Fruit fly (Drosophila melanogaster): ENCODE data around the gene Yod1.

dm6 chr3L:5180179-5180578 is 46.5 kb downstream of the Yod1 start:
- no peak for TF ChIP-seq pan (optimal IDR thresholded peaks at IDR 0.05)
- no peak for TF ChIP-seq usp (GFP tag; optimal IDR thresholded peaks at IDR 0.05)
- TF ChIP-seq GATAd (GFP tag; optimal IDR thresholded peaks at IDR 0.05): no peak
- TF ChIP-seq HLH106 (tag; optimal IDR thresholded peaks at IDR 0.05): no peak
- peak; percentile 32 for TF ChIP-seq psq (GFP tag; optimal IDR thresholded peaks at IDR 0.05)
- no peak for TF ChIP-seq lola (GFP tag; optimal IDR thresholded peaks at IDR 0.05)
- no peak for TF ChIP-seq fru (GFP tag; optimal IDR thresholded peaks at IDR 0.05)
- no peak for TF ChIP-seq ey (GFP tag; optimal IDR thresholded peaks at IDR 0.05)
- no peak for TF ChIP-seq rgr (GFP tag; optimal IDR thresholded peaks at IDR 0.05)
- no peak for TF ChIP-seq Sp1 (GFP tag; optimal IDR thresholded peaks at IDR 0.05)
- TF ChIP-seq N (GFP tag; optimal IDR thresholded peaks at IDR 0.05): no peak
- no peak for TF ChIP-seq Myc (optimal IDR thresholded peaks at IDR 0.05)
- TF ChIP-seq h (GFP tag; optimal IDR thresholded peaks at IDR 0.05): peak; percentile 34
- no peak for TF ChIP-seq woc (GFP tag; optimal IDR thresholded peaks at IDR 0.05)
